Fruit fly (Drosophila melanogaster) whole organism, pupa: ENCODE data around the gene CG31100.

Experiments
- CG8159 ChIP-seq: fragments of 200-800 bp; sonication (Bioruptor generic); optimal IDR thresholded peaks from 3 replicates; lab custom pipeline; 2018; ENCODE audit warnings: missing biosample characterization, mild to moderate bottlenecking, missing genetic modification characterization, moderate library complexity
- CG9948 ChIP-seq: fragments of 200-800 bp; sonication (Bioruptor generic); optimal IDR thresholded peaks from 2 replicates; lab custom pipeline; 2018; ENCODE audit warnings: missing biosample characterization, mild to moderate bottlenecking, missing genetic modification characterization, moderate library complexity

DNA sequence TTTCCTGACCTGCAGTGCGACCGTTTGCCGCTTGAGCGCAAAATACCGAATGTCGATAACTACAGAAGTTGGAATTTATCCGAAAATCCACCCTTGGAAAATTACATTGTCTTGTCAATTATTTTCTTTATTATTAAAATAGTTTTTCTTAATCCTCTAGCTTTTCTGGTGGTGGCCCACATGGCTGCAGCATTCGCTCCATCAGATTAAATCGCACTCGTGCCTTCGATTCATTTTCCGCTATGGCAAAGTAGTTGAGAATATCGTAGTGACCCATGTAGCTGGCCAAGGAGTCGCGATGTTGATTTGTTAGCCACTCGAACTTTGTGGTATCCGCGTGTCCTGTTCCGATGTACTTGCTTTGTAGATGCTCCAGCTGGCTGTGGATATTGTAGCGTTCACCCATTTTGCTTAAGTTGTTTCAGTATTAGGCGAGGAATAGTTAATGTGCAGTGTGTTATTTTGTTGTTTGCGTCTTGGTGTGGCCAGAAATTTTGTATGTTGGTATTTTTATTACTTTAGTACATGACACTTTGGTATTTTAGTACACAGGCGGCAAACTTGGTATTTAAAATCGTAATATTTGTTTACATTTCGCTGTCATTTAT, 11.5 kb upstream of the CG31100 start, which contains the start of the genes Kcmf1, Sf3b5 and CG11986:
- TF ChIP-seq CG8159 (tag; lab: Kevin White, UChicago) (no peak), CG9948 (no peak)
